Worm (Caenorhabditis elegans) whole organism, L3 larva: ENCODE results near the gene C13A2.12.

Source experiments
- aly-2 ChIP-seq: fragments of 150-350 bp; optimal IDR thresholded peaks from 2 replicates; lab custom pipeline; 2014; ENCODE audit warnings: missing biosample characterization, missing genetic modification characterization
- egl-27 ChIP-seq: sonication (generic microtip); optimal IDR thresholded peaks from 4 replicates; lab custom pipeline; 2017; ENCODE audit warnings: missing biosample characterization, missing genetic modification reagents, missing genetic modification characterization
- elt-3 ChIP-seq, 3 experiments: fragments of 150-350 bp in 1 of 3; sonication (generic microtip) in 2 of 3; optimal IDR thresholded peaks; 2 replicates in 2 of 3; 4 replicates in 1 of 3; lab custom pipeline; 2014 to 2017; ENCODE audit warnings: missing biosample characterization in 3 of 3, missing genetic modification characterization in 3 of 3
- lin-39 ChIP-seq: fragments of 150-350 bp; optimal IDR thresholded peaks from 2 replicates; lab custom pipeline; 2018; ENCODE audit warnings: missing biosample characterization, missing genetic modification reagents, missing genetic modification characterization
- nhr-11 ChIP-seq: fragments of 150-350 bp; optimal IDR thresholded peaks from 2 replicates; lab custom pipeline; 2014; ENCODE audit warnings: missing biosample characterization, missing genetic modification characterization
- nhr-25 ChIP-seq: sonication (generic microtip); optimal IDR thresholded peaks from 2 replicates; lab custom pipeline; 2017; ENCODE audit warnings: missing biosample characterization, missing genetic modification characterization
- nhr-43 ChIP-seq: sonication (generic microtip); optimal IDR thresholded peaks from 2 replicates; lab custom pipeline; 2016; ENCODE audit warnings: mild to moderate bottlenecking, missing genetic modification characterization, missing compliant biosample characterization; ENCODE audit not compliant: poor library complexity, severe bottlenecking
- pha-4 ChIP-seq: fragments of 150-350 bp; optimal IDR thresholded peaks from 2 replicates; lab custom pipeline; 2014; ENCODE audit warnings: missing biosample characterization, missing genetic modification reagents, missing genetic modification characterization
- skn-1 ChIP-seq: fragments of 150-350 bp; optimal IDR thresholded peaks from 2 replicates; lab custom pipeline; 2014; ENCODE audit warnings: missing biosample characterization, missing genetic modification characterization
- tbx-2 ChIP-seq: sonication (generic microtip); optimal IDR thresholded peaks from 2 replicates; lab custom pipeline; 2016; ENCODE audit warnings: mild to moderate bottlenecking, missing genetic modification characterization, missing compliant biosample characterization
- unc-39 ChIP-seq: sonication (generic microtip); optimal IDR thresholded peaks from 4 replicates; lab custom pipeline; 2017; ENCODE audit warnings: missing biosample characterization, missing genetic modification characterization
- ztf-11 ChIP-seq: fragments of 150-350 bp; optimal IDR thresholded peaks from 2 replicates; lab custom pipeline; 2014; ENCODE audit warnings: missing biosample characterization, missing genetic modification characterization

DNA sequence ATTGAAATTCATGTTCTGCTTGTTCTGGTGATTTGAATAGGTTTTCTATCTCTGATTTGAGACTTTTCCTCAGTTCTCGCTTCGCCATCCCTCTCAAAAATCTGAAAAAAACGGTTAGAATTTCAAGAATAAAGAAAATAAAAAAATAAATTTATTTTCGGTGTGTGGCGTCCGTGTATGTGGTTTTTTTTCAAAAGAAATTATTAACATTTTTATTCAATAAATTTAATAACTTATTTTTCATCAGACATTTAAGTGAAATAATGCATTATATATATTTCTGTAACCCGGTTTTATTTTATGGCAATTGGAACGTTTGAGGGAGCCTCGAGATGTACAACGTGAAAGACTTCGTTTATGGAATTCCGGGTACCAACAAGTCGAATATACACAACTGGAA lies 24.3 kb upstream of the C13A2.12 start, which contains the start of gene C05C8.5:
- TF ChIP-seq tbx-2 (tag; lab: Kevin White, UChicago) = no peak
- TF ChIP-seq unc-39 = no peak
- no peak for TF ChIP-seq nhr-25 (tag; lab: Kevin White, UChicago)
- no peak for TF ChIP-seq egl-27 (tag; lab: Kevin White, UChicago)
- no peak for TF ChIP-seq ztf-11 (tag; lab: Kevin White, UChicago)
- TF ChIP-seq nhr-43 (tag; lab: Kevin White, UChicago) = no peak
- TF ChIP-seq skn-1 (tag; lab: Kevin White, UChicago) = no peak
- no peak for TF ChIP-seq pha-4 (tag; lab: Kevin White, UChicago)
- no peak for TF ChIP-seq aly-2 (tag; lab: Kevin White, UChicago)
- TF ChIP-seq elt-3 (tag; optimal IDR thresholded peaks at IDR 0.05; lab: Kevin White, UChicago) = no peak
- TF ChIP-seq lin-39 (tag; lab: Kevin White, UChicago) = no peak
- TF ChIP-seq nhr-11 = no peak
